Fruit fly (Drosophila melanogaster) whole organism, wandering third instar larva: ENCODE results near the gene CG43095.

Experiments
- Abd-B ChIP-seq: fragments of >200 bp; optimal IDR thresholded peaks from 2 replicates; lab custom pipeline; 2017; ENCODE audit warnings: missing biosample characterization, missing genetic modification characterization
- CG32264 ChIP-seq: fragments of 200-800 bp; sonication (Bioruptor generic); optimal IDR thresholded peaks from 2 replicates; lab custom pipeline; 2016; ENCODE audit warnings: missing biosample characterization, missing genetic modification characterization
- CG9705 ChIP-seq: fragments of 200-800 bp; sonication (Bioruptor generic); optimal IDR thresholded peaks from 2 replicates; lab custom pipeline; 2018; ENCODE audit warnings: missing biosample characterization, mild to moderate bottlenecking, missing genetic modification characterization
- CrebA ChIP-seq: fragments of 200-800 bp; sonication (Bioruptor generic); optimal IDR thresholded peaks from 2 replicates; lab custom pipeline; 2016; ENCODE audit warnings: missing biosample characterization, mild to moderate bottlenecking, missing genetic modification characterization, borderline replicate concordance
- Dfd ChIP-seq: fragments of >200 bp; optimal IDR thresholded peaks from 2 replicates; lab custom pipeline; 2017; ENCODE audit warnings: missing biosample characterization, missing genetic modification characterization
- Dif ChIP-seq: fragments of 200-275, 200-300 bp; sonication (Bioruptor generic); optimal IDR thresholded peaks from 2 replicates; lab custom pipeline; 2018; ENCODE audit warnings: missing biosample characterization, missing genetic modification characterization; ENCODE audit not compliant: partially characterized antibody
- GATAd ChIP-seq: sonication (Bioruptor generic); optimal IDR thresholded peaks from 2 replicates; lab custom pipeline; 2016; ENCODE audit warnings: missing biosample characterization, missing genetic modification characterization
- HLH106 ChIP-seq: fragments of 200-800 bp; optimal IDR thresholded peaks from 3 replicates; lab custom pipeline; 2019; ENCODE audit warnings: missing biosample characterization, mild to moderate bottlenecking, missing genetic modification characterization, moderate library complexity
- Hnf4 ChIP-seq: fragments of 200-800 bp; sonication (Bioruptor generic); optimal IDR thresholded peaks from 2 replicates; lab custom pipeline; 2016; ENCODE audit warnings: missing biosample characterization, mild to moderate bottlenecking, missing genetic modification characterization
- Hr78 ChIP-seq: fragments of >200 bp; optimal IDR thresholded peaks from 2 replicates; lab custom pipeline; 2017; ENCODE audit warnings: missing biosample characterization, missing genetic modification characterization
- Hr83 ChIP-seq: fragments of 200-300 bp; sonication (Bioruptor generic); optimal IDR thresholded peaks from 2 replicates; lab custom pipeline; 2016; ENCODE audit warnings: missing biosample characterization, mild to moderate bottlenecking, missing genetic modification characterization, moderate library complexity; ENCODE audit not compliant: poor library complexity, severe bottlenecking
- Jra ChIP-seq: sonication (Bioruptor generic); optimal IDR thresholded peaks from 2 replicates; lab custom pipeline; 2016; ENCODE audit warnings: missing biosample characterization, missing genetic modification characterization
- Mio ChIP-seq: sonication (Bioruptor generic); optimal IDR thresholded peaks from 2 replicates; lab custom pipeline; 2016; ENCODE audit warnings: missing biosample characterization, missing genetic modification characterization
- Myc ChIP-seq: fragments of >200 bp; optimal IDR thresholded peaks from 2 replicates; lab custom pipeline; 2017
- N ChIP-seq: fragments of >200 bp; optimal IDR thresholded peaks from 2 replicates; lab custom pipeline; 2018; ENCODE audit warnings: missing biosample characterization, missing external identifiers, missing genetic modification characterization
- OdsH ChIP-seq: fragments of 200-800 bp; sonication (Bioruptor generic); optimal IDR thresholded peaks from 2 replicates; lab custom pipeline; 2016; ENCODE audit warnings: missing biosample characterization, mild to moderate bottlenecking, missing genetic modification characterization
- Rel ChIP-seq, 2 experiments: fragments of 200-800 bp; sonication (Bioruptor generic) in 1 of 2; optimal IDR thresholded peaks; 2 replicates in 1 of 2; 3 replicates in 1 of 2; lab custom pipeline; 2016 to 2019; ENCODE audit warnings: mild to moderate bottlenecking in 2 of 2, missing biosample characterization in 2 of 2, missing genetic modification characterization in 2 of 2, moderate library complexity in 1 of 2
- Sp1 ChIP-seq: fragments of 200-800 bp; sonication (Bioruptor generic); optimal IDR thresholded peaks from 3 replicates; lab custom pipeline; 2019; ENCODE audit warnings: missing biosample characterization, mild to moderate bottlenecking, missing genetic modification characterization, moderate library complexity
- Vsx2 ChIP-seq: fragments of 200-300, 225-300 bp; sonication (Bioruptor generic); optimal IDR thresholded peaks from 2 replicates; lab custom pipeline; 2018; ENCODE audit warnings: missing biosample characterization, missing genetic modification characterization; ENCODE audit not compliant: partially characterized antibody
- br ChIP-seq: fragments of 200-800 bp; sonication (Bioruptor generic); optimal IDR thresholded peaks from 2 replicates; lab custom pipeline; 2016; ENCODE audit warnings: missing biosample characterization, missing genetic modification characterization
- brk ChIP-seq: fragments of 200-800 bp; sonication (Bioruptor generic); optimal IDR thresholded peaks from 2 replicates; lab custom pipeline; 2016; ENCODE audit warnings: missing biosample characterization, mild to moderate bottlenecking, missing genetic modification characterization
- dl ChIP-seq, 2 experiments: fragments of 175-275, 200-275 bp in 1 of 2; fragments of 200-275 bp in 1 of 2; sonication (Bioruptor generic); optimal IDR thresholded peaks; lab custom pipeline; 2018; ENCODE audit warnings: mild to moderate bottlenecking in 2 of 2, missing biosample characterization in 2 of 2, missing genetic modification characterization in 2 of 2, moderate library complexity in 2 of 2; ENCODE audit not compliant: partially characterized antibody in 2 of 2, insufficient read depth in 1 of 2
- dmrt93B ChIP-seq: fragments of 200-800 bp; sonication (Bioruptor generic); optimal IDR thresholded peaks from 2 replicates; lab custom pipeline; 2018; ENCODE audit warnings: missing biosample characterization, mild to moderate bottlenecking, missing genetic modification characterization
- dsf ChIP-seq: sonication (Bioruptor generic); optimal IDR thresholded peaks from 2 replicates; lab custom pipeline; 2016; ENCODE audit warnings: missing biosample characterization, missing genetic modification characterization, borderline replicate concordance
- ey ChIP-seq: fragments of 200-800 bp; sonication (Bioruptor generic); optimal IDR thresholded peaks from 2 replicates; lab custom pipeline; 2016; ENCODE audit warnings: missing biosample characterization, missing genetic modification characterization
- foxo ChIP-seq, 2 experiments: fragments of 200-800 bp; sonication (Bioruptor generic); optimal IDR thresholded peaks; 2 replicates in 1 of 2; 3 replicates in 1 of 2; lab custom pipeline; 2016 to 2017; ENCODE audit warnings: missing biosample characterization in 2 of 2, missing genetic modification characterization in 2 of 2
- fru ChIP-seq: fragments of 200-800 bp; sonication (Bioruptor generic); optimal IDR thresholded peaks from 3 replicates; lab custom pipeline; 2016; ENCODE audit warnings: missing biosample characterization, mild to moderate bottlenecking, missing genetic modification characterization
- h ChIP-seq: fragments of 200-800 bp; sonication (Bioruptor generic); optimal IDR thresholded peaks from 3 replicates; lab custom pipeline; 2016; ENCODE audit warnings: missing biosample characterization, mild to moderate bottlenecking, missing genetic modification characterization
- jim ChIP-seq: fragments of 175-275, 200-325 bp; sonication (Bioruptor generic); optimal IDR thresholded peaks from 2 replicates; lab custom pipeline; 2016; ENCODE audit warnings: missing biosample characterization, mild to moderate bottlenecking, missing genetic modification characterization
- lola ChIP-seq: fragments of >200 bp; optimal IDR thresholded peaks from 2 replicates; lab custom pipeline; 2017; ENCODE audit warnings: missing biosample characterization, missing genetic modification characterization
- pan ChIP-seq: fragments of >200 bp; optimal IDR thresholded peaks from 2 replicates; lab custom pipeline; 2017
- psq ChIP-seq: fragments of 200-800 bp; sonication (Bioruptor generic); optimal IDR thresholded peaks from 3 replicates; lab custom pipeline; 2017; ENCODE audit warnings: missing biosample characterization, mild to moderate bottlenecking, missing genetic modification characterization, moderate library complexity
- rgr ChIP-seq: fragments of 200-800 bp; sonication (Bioruptor generic); optimal IDR thresholded peaks from 3 replicates; lab custom pipeline; 2016; ENCODE audit warnings: missing biosample characterization, mild to moderate bottlenecking, missing genetic modification characterization
- sage ChIP-seq: fragments of 200-800 bp; sonication (Bioruptor generic); optimal IDR thresholded peaks from 2 replicates; lab custom pipeline; 2016; ENCODE audit warnings: missing biosample characterization, mild to moderate bottlenecking, missing genetic modification characterization
- sv ChIP-seq: fragments of 200-800 bp; sonication (Bioruptor generic); optimal IDR thresholded peaks from 3 replicates; lab custom pipeline; 2016; ENCODE audit warnings: missing biosample characterization, missing genetic modification characterization
- tai ChIP-seq: sonication (Bioruptor generic); optimal IDR thresholded peaks from 2 replicates; lab custom pipeline; 2016; ENCODE audit warnings: missing biosample characterization, missing genetic modification characterization
- usp ChIP-seq: fragments of >200 bp; optimal IDR thresholded peaks from 2 replicates; lab custom pipeline; 2017; ENCODE audit warnings: missing biosample characterization, missing genetic modification characterization
- woc ChIP-seq: sonication (Bioruptor generic); optimal IDR thresholded peaks from 2 replicates; lab custom pipeline; 2016; ENCODE audit warnings: missing biosample characterization, mild to moderate bottlenecking, missing genetic modification characterization

Gene CG43095

DNA sequence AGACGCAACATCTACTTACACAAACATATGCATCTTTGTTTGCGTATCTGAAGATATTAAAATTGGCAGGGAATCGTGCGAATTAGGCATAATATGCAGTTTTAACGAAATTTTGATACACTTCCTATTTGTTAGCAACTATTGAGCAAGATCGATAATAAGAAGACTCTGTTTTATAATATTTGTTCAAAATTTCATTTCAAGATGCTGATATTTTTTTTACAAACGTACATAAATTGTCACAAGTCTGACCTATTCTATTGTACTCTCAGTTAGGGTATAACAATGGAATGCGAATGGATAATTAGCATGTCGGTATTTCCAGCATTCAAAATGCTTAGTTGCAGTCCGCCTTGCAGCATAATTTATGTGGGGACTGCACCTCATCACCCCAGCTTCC is 43.7 kb downstream of the CG43095 start:
- TF ChIP-seq CG32264 (GFP tag; lab: Kevin White, UChicago) (peak; percentile 24), sage (no peak), sv (no peak), Rel (GFP tag; optimal IDR thresholded peaks at IDR 0.05; lab: Kevin White, UChicago) (no peak), Rel (tag; optimal IDR thresholded peaks at IDR 0.05; lab: Kevin White, UChicago) (no peak), OdsH (GFP tag; lab: Kevin White, UChicago) (peak; percentile 45), foxo (GFP tag; optimal IDR thresholded peaks at IDR 0.05; lab: Kevin White, UChicago) (peak in 1 of 2 experiments; percentile 39), jim (no peak), dsf (no peak), GATAd (GFP tag; lab: Kevin White, UChicago) (no peak), tai (GFP tag; lab: Kevin White, UChicago) (no peak), usp (GFP tag; lab: Kevin White, UChicago) (no peak), Jra (GFP tag; lab: Kevin White, UChicago) (no peak)

DNA sequence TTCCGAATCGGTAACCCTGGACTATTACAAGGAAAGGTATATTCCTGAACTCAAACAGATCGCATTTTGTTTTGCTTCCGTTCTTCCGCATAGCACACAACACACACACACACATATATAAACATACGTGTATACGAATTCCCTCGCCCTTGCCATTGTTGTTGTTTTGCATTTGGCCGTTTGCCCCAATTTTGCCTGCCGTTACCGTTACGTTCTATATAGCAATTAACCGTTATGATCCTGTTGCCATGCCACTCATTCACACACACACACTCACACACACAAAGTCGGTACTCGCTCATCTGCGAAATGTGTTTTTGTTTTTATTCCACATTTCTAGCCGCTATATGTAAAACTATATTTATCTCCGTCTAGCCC is 44.1 kb downstream of the CG43095 start:
- TF ChIP-seq pan (lab: Kevin White, UChicago) (no peak), Dfd (GFP tag; lab: Kevin White, UChicago) (no peak), sage (no peak), br (no peak), sv (no peak)

DNA sequence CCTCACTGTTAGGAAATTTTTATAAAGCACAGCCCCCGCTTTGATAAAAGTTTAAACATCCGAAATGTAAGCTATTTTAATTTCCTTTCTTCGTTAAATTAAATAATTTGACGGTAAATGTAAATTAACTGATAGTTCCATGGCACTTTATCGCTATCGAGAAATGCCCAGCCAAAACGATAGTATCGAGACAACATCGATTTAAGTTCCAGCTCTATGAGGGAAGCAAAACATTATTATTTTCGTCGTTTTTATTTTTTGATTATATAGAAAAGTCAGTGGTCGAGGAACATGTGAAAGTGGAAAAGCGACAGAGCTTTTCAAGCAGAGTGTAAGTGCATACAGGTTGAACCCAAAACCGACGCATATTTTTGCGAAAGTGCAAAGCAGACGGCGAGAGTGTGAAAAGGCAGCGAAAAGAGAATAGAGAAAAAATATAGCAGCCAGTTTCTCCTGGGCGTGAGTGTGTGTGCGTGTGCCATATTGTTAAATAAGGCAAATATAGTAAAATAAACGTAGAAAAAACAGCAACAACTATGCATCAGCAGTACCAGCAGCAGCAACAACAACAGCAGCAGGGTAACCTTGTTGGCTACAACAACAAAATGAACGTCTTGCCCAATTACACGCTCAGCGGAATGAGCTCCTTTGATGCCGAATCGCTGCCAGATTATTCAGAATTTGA is 44.7 kb downstream of the CG43095 start, which contains the start of gene CG45049:
TSS of gene CG45049 (plus strand) at position 197 of the 685 bp plus-strand sequence.
- TF ChIP-seq usp (GFP tag; lab: Kevin White, UChicago) = no peak
- no peak for TF ChIP-seq Sp1
- TF ChIP-seq Dfd (GFP tag; lab: Kevin White, UChicago) = no peak
- TF ChIP-seq h (GFP tag; lab: Kevin White, UChicago) = peak; percentile 10
- TF ChIP-seq ey (GFP tag; lab: Kevin White, UChicago) = no peak
- no peak for TF ChIP-seq CG9705 (GFP tag; lab: Kevin White, UChicago)
- no peak for TF ChIP-seq brk (GFP tag; lab: Kevin White, UChicago)
- no peak for TF ChIP-seq lola (GFP tag; lab: Kevin White, UChicago)
- no peak for TF ChIP-seq Rel (GFP tag; optimal IDR thresholded peaks at IDR 0.05; lab: Kevin White, UChicago)
- TF ChIP-seq Rel (tag; optimal IDR thresholded peaks at IDR 0.05; lab: Kevin White, UChicago) = no peak
- TF ChIP-seq GATAd (GFP tag; lab: Kevin White, UChicago) = no peak
- no peak for TF ChIP-seq dmrt93B (GFP tag; lab: Kevin White, UChicago)
- no peak for TF ChIP-seq CrebA
- no peak for TF ChIP-seq Jra (GFP tag; lab: Kevin White, UChicago)
- TF ChIP-seq sv = no peak
- TF ChIP-seq Vsx2 (GFP tag; lab: Kevin White, UChicago) = no peak
- TF ChIP-seq dsf = no peak
- TF ChIP-seq tai (GFP tag; lab: Kevin White, UChicago) = no peak
- no peak for TF ChIP-seq Mio (GFP tag; lab: Kevin White, UChicago)
- peak; percentile 30 for TF ChIP-seq Hnf4 (GFP tag; lab: Kevin White, UChicago)
- no peak for TF ChIP-seq Dif (GFP tag; lab: Kevin White, UChicago)
- no peak for TF ChIP-seq foxo (GFP tag; optimal IDR thresholded peaks at IDR 0.05; lab: Kevin White, UChicago)
- TF ChIP-seq rgr (GFP tag; lab: Kevin White, UChicago) = no peak
- no peak for TF ChIP-seq HLH106 (tag; lab: Kevin White, UChicago)
- TF ChIP-seq Hr78 (GFP tag; lab: Kevin White, UChicago) = no peak
- no peak for TF ChIP-seq pan (lab: Kevin White, UChicago)
- TF ChIP-seq Myc (lab: Kevin White, UChicago) = no peak
- no peak for TF ChIP-seq N
- no peak for TF ChIP-seq OdsH (GFP tag; lab: Kevin White, UChicago)
- TF ChIP-seq br = peak; percentile 7
- TF ChIP-seq Abd-B (GFP tag; lab: Kevin White, UChicago) = no peak
- TF ChIP-seq dl (GFP tag; optimal IDR thresholded peaks at IDR 0.05; lab: Kevin White, UChicago; ENCODE audit: insufficient read depth in 1 of 2, partially characterized antibody in 2 of 2) = no peak
- no peak for TF ChIP-seq jim
- no peak for TF ChIP-seq Hr83 (GFP tag; lab: Kevin White, UChicago)
- TF ChIP-seq woc (GFP tag; lab: Kevin White, UChicago) = peak; percentile 48
- TF ChIP-seq CG32264 (GFP tag; lab: Kevin White, UChicago) = no peak
- no peak for TF ChIP-seq fru (GFP tag; lab: Kevin White, UChicago)
- TF ChIP-seq psq (GFP tag; lab: Kevin White, UChicago) = peak; percentile 61
- peak; percentile 49 for TF ChIP-seq sage
